Worm (Caenorhabditis elegans): ENCODE data around the gene myrf-2.

The myrf-2 gene

DNA sequence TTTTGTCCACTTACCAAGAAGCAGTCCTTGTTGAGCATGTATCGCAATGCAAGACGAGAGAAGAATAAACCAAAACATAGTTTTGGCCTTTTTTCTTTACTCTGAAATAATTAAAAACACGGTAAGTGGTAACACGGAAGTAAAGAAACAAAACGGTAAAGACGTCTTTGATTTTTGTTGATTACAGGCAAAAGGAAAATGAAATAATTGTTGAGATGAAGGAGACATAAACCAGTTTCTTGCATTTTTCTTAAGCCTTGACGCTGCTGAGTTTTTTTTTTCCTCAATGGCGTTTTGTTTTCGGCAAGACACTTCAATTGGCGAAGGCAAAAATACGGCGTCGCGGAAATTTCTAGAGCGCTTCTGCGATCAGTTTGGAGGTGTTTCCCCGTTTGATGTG lies 42.7 kb upstream of the myrf-2 start, which contains the start of gene zipt-13:
Gene zipt-13 (minus strand): TSS at position 101 of the 400 bp plus-strand sequence.
- TF ChIP-seq gmeb-1 (tag; optimal IDR thresholded peaks at IDR 0.05) (no peak), sem-4 (tag; optimal IDR thresholded peaks at IDR 0.05) (peak; percentile 27), nhr-25 (tag; optimal IDR thresholded peaks at IDR 0.05) (peak; percentile 24)

DNA sequence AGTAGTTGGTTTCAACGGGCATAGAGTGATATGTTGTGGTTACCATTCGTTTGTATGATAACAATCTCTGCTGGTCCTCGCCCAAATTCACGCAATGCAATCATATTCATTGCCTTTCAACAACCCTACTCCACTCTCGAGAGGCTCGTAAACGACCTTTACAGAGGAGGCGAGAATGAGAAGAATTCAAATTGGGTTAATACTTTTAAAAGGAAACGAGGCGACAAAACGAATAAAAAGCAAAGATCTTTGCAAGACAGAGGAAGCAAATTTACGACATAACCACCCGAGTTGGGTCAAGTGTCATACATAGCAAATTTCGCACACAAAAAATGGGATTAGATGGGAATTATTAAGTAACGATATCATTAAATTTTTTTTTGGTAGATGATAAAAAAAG lies 38.2 kb upstream of the myrf-2 start:
- TF ChIP-seq nhr-237 (tag; optimal IDR thresholded peaks at IDR 0.05) (no peak), gmeb-1 (tag; optimal IDR thresholded peaks at IDR 0.05) (no peak)

DNA sequence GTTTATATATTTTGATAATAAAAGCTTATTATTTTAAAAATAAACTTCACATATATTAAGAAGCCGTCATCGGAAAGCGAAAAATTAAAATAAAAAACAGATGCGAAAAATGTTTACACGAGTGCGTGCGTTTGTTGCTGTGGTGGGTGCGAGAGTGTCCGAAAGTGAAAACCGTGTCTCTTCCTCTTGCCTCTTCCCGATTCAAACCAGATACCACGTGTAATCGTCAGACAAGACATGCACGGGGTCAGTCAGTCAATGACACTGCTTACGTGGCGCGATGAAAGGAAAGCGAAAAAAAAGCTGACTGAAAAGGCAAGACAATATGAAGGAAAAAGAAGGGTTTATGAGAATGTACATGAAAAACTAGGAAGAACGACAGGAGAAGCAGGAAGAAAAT lies 36.7 kb upstream of the myrf-2 start:
- TF ChIP-seq nhr-77 (tag; optimal IDR thresholded peaks at IDR 0.05) (no peak), nhr-25 (tag; optimal IDR thresholded peaks at IDR 0.05) (peak; percentile 2), nhr-6 (tag; optimal IDR thresholded peaks at IDR 0.05) (no peak), ama-1 (optimal IDR thresholded peaks at IDR 0.05) (no peak), ZK546.5 (tag; optimal IDR thresholded peaks at IDR 0.05) (no peak), mdl-1 (tag; optimal IDR thresholded peaks at IDR 0.05) (peak in 1 of 2 experiments; percentile 14), peb-1 (tag; optimal IDR thresholded peaks at IDR 0.05) (no peak), nhr-237 (tag; optimal IDR thresholded peaks at IDR 0.05) (no peak), unc-55 (GFP tag; optimal IDR thresholded peaks at IDR 0.05) (peak; percentile 1), elt-1 (tag; optimal IDR thresholded peaks at IDR 0.05) (no peak), lin-39 (tag; optimal IDR thresholded peaks at IDR 0.05) (no peak), nhr-11 (tag; optimal IDR thresholded peaks at IDR 0.05) (no peak), fos-1 (tag; optimal IDR thresholded peaks at IDR 0.05) (peak; percentile 10), nhr-21 (tag; optimal IDR thresholded peaks at IDR 0.05) (no peak), nhr-129 (tag; optimal IDR thresholded peaks at IDR 0.05) (peak; percentile 40), crh-2 (tag; optimal IDR thresholded peaks at IDR 0.05) (peak; percentile 59), ceh-82 (tag; optimal IDR thresholded peaks at IDR 0.05) (no peak), blmp-1 (tag; optimal IDR thresholded peaks at IDR 0.05; ENCODE audit: insufficient read depth) (peak; percentile 93), mbf-1 (tag; optimal IDR thresholded peaks at IDR 0.05) (no peak)

DNA sequence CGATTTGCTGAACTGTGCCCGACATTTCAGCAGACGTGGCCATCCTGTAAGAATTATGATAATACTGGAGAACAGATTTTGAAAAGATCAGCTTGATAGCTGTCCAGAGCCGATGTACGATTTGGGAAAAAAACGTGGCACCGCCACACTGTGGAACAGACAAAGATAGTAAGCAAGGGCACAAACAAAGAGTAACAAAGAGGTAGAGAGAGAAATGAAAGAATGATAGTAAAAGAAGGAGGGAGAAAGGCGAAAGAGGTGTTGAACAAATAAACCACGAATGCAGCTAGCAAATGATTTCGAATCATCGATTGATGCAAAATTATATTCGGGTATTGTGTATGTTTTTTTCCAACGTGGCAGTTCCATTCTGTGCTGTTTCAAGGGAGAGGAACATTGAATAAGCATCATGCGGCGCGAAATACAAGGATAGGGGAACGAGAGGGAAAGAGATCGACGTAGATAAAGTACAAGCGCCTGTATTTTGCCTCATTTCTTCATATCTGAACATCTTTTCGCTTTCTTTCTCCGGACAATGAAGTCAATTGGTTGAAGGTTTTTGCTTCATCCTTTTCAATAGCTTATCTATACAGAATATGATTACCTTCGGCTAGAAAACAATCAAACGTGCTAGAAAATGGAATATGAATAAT lies 34.0 kb upstream of the myrf-2 start, which contains the start of gene C14H10.3:
Gene C14H10.3 (minus strand): TSS at position 44 of the 653 bp plus-strand sequence.
- TF ChIP-seq blmp-1 (tag; optimal IDR thresholded peaks at IDR 0.05; ENCODE audit: insufficient read depth) = peak; percentile 69
- peak; percentile 5 for TF ChIP-seq fos-1 (tag; optimal IDR thresholded peaks at IDR 0.05)
- TF ChIP-seq nhr-6 (tag; optimal IDR thresholded peaks at IDR 0.05) = no peak
- peak; percentile 41 for TF ChIP-seq crh-2 (tag; optimal IDR thresholded peaks at IDR 0.05)

DNA sequence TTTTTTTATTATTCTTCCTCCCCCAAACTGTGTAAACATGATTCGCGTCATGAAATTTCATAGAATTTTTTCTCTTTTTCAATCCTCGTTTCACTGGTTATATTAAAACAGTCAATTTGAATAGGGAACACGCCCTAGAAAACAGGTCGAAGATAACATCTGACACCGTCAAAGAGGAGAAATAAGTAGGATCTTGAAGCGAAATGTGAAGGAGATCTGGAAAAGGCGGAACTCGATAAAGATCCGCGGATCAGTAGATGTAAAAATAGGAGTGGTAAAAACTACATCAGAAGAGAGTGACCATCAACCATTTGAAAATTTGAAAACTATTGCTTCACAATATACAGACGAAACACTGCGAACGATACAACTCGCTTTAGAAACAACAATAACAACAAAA lies 33.0 kb upstream of the myrf-2 start:
- TF ChIP-seq unc-62 (GFP tag; optimal IDR thresholded peaks at IDR 0.05) (no peak), ztf-11 (tag; optimal IDR thresholded peaks at IDR 0.05) (no peak), zag-1 (tag; optimal IDR thresholded peaks at IDR 0.05) (no peak), fos-1 (tag; optimal IDR thresholded peaks at IDR 0.05) (no peak), elt-1 (tag; optimal IDR thresholded peaks at IDR 0.05) (peak; percentile 66), nhr-25 (tag; optimal IDR thresholded peaks at IDR 0.05) (peak; percentile 14)

DNA sequence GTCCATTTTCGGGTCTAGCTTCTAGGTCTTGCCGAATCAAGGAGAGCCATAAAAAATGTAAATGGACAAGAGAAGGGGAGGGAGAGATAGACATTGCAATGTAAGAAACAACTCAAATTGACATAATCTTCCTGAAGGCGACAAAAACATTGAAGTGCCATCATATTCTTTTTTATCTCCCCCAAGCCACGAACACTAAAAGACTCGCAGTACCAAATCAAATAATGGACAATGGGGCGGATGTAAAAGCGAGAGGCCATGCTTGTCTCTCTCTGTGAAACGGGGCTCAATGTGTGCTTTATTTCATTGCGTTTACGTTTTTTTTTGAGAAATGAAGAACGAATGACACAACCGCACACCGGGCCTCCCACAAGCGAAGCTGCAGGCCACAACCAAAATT lies 31.7 kb upstream of the myrf-2 start:
- TF ChIP-seq elt-1 (tag; optimal IDR thresholded peaks at IDR 0.05) (no peak), dmd-4 (tag; optimal IDR thresholded peaks at IDR 0.05) (no peak), ZK546.5 (tag; optimal IDR thresholded peaks at IDR 0.05) (no peak), nhr-129 (tag; optimal IDR thresholded peaks at IDR 0.05) (no peak), nhr-11 (tag; optimal IDR thresholded peaks at IDR 0.05) (no peak)

DNA sequence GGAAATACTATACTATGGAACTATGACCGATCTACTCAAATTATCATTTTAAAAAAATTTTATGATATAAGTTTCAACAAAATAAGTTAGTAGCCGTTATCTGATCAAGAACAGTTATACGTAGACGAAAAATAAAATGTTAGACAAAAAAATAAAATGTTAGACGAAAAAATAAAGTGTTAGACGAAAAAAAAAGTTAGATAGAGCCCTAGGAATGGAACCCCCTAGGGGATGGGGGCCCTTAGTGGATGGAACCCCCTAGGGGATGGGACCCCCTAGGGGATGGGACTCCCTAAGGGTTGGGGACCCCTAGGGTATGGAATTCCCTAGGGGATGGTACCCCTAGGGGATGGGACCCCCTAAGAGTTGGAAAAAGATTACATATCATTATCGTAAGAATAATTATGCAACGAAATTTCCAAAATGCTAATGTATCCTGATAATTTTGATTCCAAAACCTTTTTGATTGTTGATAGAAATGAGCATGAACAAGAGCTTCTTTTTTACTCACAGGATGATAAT lies 25.1 kb upstream of the myrf-2 start:
- TF ChIP-seq blmp-1 (tag; optimal IDR thresholded peaks at IDR 0.05; ENCODE audit: insufficient read depth) (no peak), ama-1 (optimal IDR thresholded peaks at IDR 0.05) (no peak), sem-4 (tag; optimal IDR thresholded peaks at IDR 0.05) (no peak), lin-13 (GFP tag; optimal IDR thresholded peaks at IDR 0.05) (no peak), dmd-4 (tag; optimal IDR thresholded peaks at IDR 0.05) (no peak), mbf-1 (tag; optimal IDR thresholded peaks at IDR 0.05) (no peak), elt-1 (tag; optimal IDR thresholded peaks at IDR 0.05) (no peak), unc-39 (tag; optimal IDR thresholded peaks at IDR 0.05) (no peak)
